Worm (Caenorhabditis elegans) whole organism, L1 larva: ENCODE results near the gene C26D10.3.

Experiments used
- C16A3.4 ChIP-seq: fragments of 150-350 bp; optimal IDR thresholded peaks from 2 replicates; lab custom pipeline; 2014; ENCODE audit warnings: missing biosample characterization, missing genetic modification characterization
- C34B4.2 ChIP-seq: sonication (generic microtip); optimal IDR thresholded peaks from 2 replicates; lab custom pipeline; 2017; ENCODE audit warnings: mild to moderate bottlenecking, missing genetic modification characterization, missing compliant biosample characterization
- F16B12.6 ChIP-seq: fragments of 150-350 bp; optimal IDR thresholded peaks from 2 replicates; lab custom pipeline; 2014; ENCODE audit warnings: missing biosample characterization, missing genetic modification characterization
- alr-1 ChIP-seq: fragments of 200-800 bp; sonication (Bioruptor generic); optimal IDR thresholded peaks from 2 replicates; lab custom pipeline; 2018; ENCODE audit warnings: borderline replicate concordance, mild to moderate bottlenecking, missing genetic modification characterization, missing compliant biosample characterization
- aly-2 ChIP-seq: fragments of 150-350 bp; optimal IDR thresholded peaks from 2 replicates; lab custom pipeline; 2014; ENCODE audit warnings: missing biosample characterization, missing genetic modification characterization
- blmp-1 ChIP-seq: fragments of 150-350 bp; optimal IDR thresholded peaks from 2 replicates; lab custom pipeline; 2014; ENCODE audit warnings: missing biosample characterization, missing genetic modification characterization
- ceh-8 ChIP-seq: fragments of 200-800 bp; sonication (Bioruptor generic); optimal IDR thresholded peaks from 2 replicates; lab custom pipeline; 2018; ENCODE audit warnings: mild to moderate bottlenecking, missing genetic modification characterization, moderate library complexity, missing compliant biosample characterization
- ceh-82 ChIP-seq, 3 experiments: fragments of 150-350 bp in 1 of 3; sonication (generic microtip) in 2 of 3; optimal IDR thresholded peaks; 2 replicates each; lab custom pipeline; 2014 to 2017; ENCODE audit warnings: missing biosample characterization in 3 of 3, missing genetic modification characterization in 3 of 3
- ceh-88 ChIP-seq: fragments of 200-800 bp; sonication (Bioruptor generic); IDR thresholded peaks from 2 replicates; pipeline ENCODE4 v1.3.6; 2022; ENCODE audit warnings: missing genetic modification characterization, missing compliant biosample characterization
- ces-1 ChIP-seq: fragments of 150-350 bp; optimal IDR thresholded peaks from 2 replicates; lab custom pipeline; 2014; ENCODE audit warnings: missing biosample characterization, missing genetic modification reagents, missing genetic modification characterization
- dpl-1 ChIP-seq, 3 experiments: fragments of 150-350 bp in 2 of 3; sonication (generic microtip) in 1 of 3; optimal IDR thresholded peaks; 2 replicates each; lab custom pipeline; 2014 to 2017; ENCODE audit warnings: missing biosample characterization in 3 of 3, missing genetic modification characterization in 3 of 3, missing genetic modification reagents in 3 of 3
- efl-1 ChIP-seq, 4 experiments: fragments of 150-350 bp; optimal IDR thresholded peaks in 3 of 4; peaks in 1 of 4; 1 replicate in 1 of 4; 2 replicates in 3 of 4; lab custom pipeline; 2014; ENCODE audit warnings: missing biosample characterization in 2 of 4, missing genetic modification characterization in 2 of 4, missing genetic modification reagents in 2 of 4
- egl-13 ChIP-seq: sonication (generic microtip); optimal IDR thresholded peaks from 2 replicates; lab custom pipeline; 2016; ENCODE audit warnings: missing genotype, missing genetic modification reagents, missing genetic modification characterization, missing compliant biosample characterization
- egl-27 ChIP-seq, 2 experiments: fragments of 150-350 bp in 1 of 2; sonication (generic microtip); optimal IDR thresholded peaks; 3 replicates each; lab custom pipeline; 2017 to 2018; ENCODE audit warnings: missing biosample characterization in 2 of 2, missing genetic modification characterization in 2 of 2, missing genetic modification reagents in 2 of 2
- elt-3 ChIP-seq, 6 experiments: fragments of 150-350 bp in 1 of 6; sonication (generic microtip); optimal IDR thresholded peaks; 2 replicates each; lab custom pipeline; 2017 to 2018; ENCODE audit warnings: missing biosample characterization in 6 of 6, missing genetic modification characterization in 6 of 6, inconsistent platforms in 1 of 6
- ets-5 ChIP-seq: fragments of 200-800 bp; sonication (Bioruptor generic); IDR thresholded peaks from 2 replicates; pipeline ENCODE4 v1.3.6; 2022; ENCODE audit warnings: missing genetic modification characterization, missing compliant biosample characterization
- fos-1 ChIP-seq: fragments of 150-350 bp; optimal IDR thresholded peaks from 2 replicates; lab custom pipeline; 2014; ENCODE audit warnings: missing biosample characterization, missing genetic modification characterization
- grh-1 ChIP-seq: fragments of 200-800 bp; sonication (Bioruptor generic); IDR thresholded peaks from 2 replicates; pipeline ENCODE4 v1.3.6; 2022; ENCODE audit warnings: missing genetic modification reagents, missing genetic modification characterization, missing compliant biosample characterization
- hlh-17 ChIP-seq: fragments of 200-800 bp; sonication (Bioruptor generic); optimal IDR thresholded peaks from 2 replicates; lab custom pipeline; 2018; ENCODE audit warnings: missing genetic modification characterization, mild to moderate bottlenecking, missing compliant biosample characterization, moderate library complexity, borderline replicate concordance
- irx-1 ChIP-seq: sonication (generic microtip); optimal IDR thresholded peaks from 2 replicates; lab custom pipeline; 2016; ENCODE audit warnings: missing genetic modification characterization, missing compliant biosample characterization
- lin-14 ChIP-seq: fragments of 200-800 bp; sonication (Bioruptor generic); optimal IDR thresholded peaks from 2 replicates; lab custom pipeline; 2018; ENCODE audit warnings: mild to moderate bottlenecking, missing genetic modification characterization, moderate library complexity, missing compliant biosample characterization
- lin-15B ChIP-seq: fragments of 150-350 bp; sonication (generic microtip); optimal IDR thresholded peaks from 3 replicates; lab custom pipeline; 2014; ENCODE audit warnings: missing biosample characterization, missing genetic modification characterization
- lin-35 ChIP-seq, 2 experiments: fragments of 150-350 bp; optimal IDR thresholded peaks; 2 replicates each; lab custom pipeline; 2014; ENCODE audit warnings: missing biosample characterization in 2 of 2, missing genetic modification characterization in 2 of 2, missing genetic modification reagents in 2 of 2
- lin-39 ChIP-seq: fragments of 150-350 bp; optimal IDR thresholded peaks from 2 replicates; lab custom pipeline; 2014; ENCODE audit warnings: missing biosample characterization, missing genetic modification reagents, missing genetic modification characterization
- lsy-2 ChIP-seq, 2 experiments: fragments of 150-350 bp; optimal IDR thresholded peaks; 2 replicates each; lab custom pipeline; 2014; ENCODE audit warnings: missing biosample characterization in 2 of 2, missing genetic modification characterization in 2 of 2
- nhr-12 ChIP-seq: sonication (generic microtip); optimal IDR thresholded peaks from 2 replicates; lab custom pipeline; 2017; ENCODE audit warnings: missing biosample characterization, missing genetic modification characterization
- nhr-19 ChIP-seq: fragments of 200-800 bp; sonication (Bioruptor generic); conservative IDR thresholded peaks from 2 replicates; pipeline ENCODE4 v1.3.6; 2022; ENCODE audit warnings: missing genetic modification characterization, missing compliant biosample characterization
- nhr-20 ChIP-seq: sonication (generic microtip); optimal IDR thresholded peaks from 2 replicates; lab custom pipeline; 2016; ENCODE audit warnings: mild to moderate bottlenecking, missing genetic modification characterization, missing compliant biosample characterization
- nhr-28 ChIP-seq: fragments of 150-350 bp; optimal IDR thresholded peaks from 2 replicates; lab custom pipeline; 2014; ENCODE audit warnings: missing biosample characterization, missing genetic modification characterization
- nhr-71 ChIP-seq: sonication (generic microtip); optimal IDR thresholded peaks from 2 replicates; lab custom pipeline; 2016; ENCODE audit warnings: mild to moderate bottlenecking, missing genetic modification characterization, moderate library complexity, missing compliant biosample characterization
- nhr-85 ChIP-seq: sonication (generic microtip); peaks from one replicate; lab custom pipeline; 2016; ENCODE audit warnings: missing genetic modification characterization, inconsistent platforms, missing compliant biosample characterization
- nhr-90 ChIP-seq: sonication (generic microtip); optimal IDR thresholded peaks from 2 replicates; lab custom pipeline; 2016; ENCODE audit warnings: mild to moderate bottlenecking, missing genetic modification characterization, missing compliant biosample characterization; ENCODE audit not compliant: poor library complexity
- pag-3 ChIP-seq: sonication (generic microtip); optimal IDR thresholded peaks from 2 replicates; lab custom pipeline; 2017; ENCODE audit warnings: missing genetic modification characterization, mild to moderate bottlenecking, missing compliant biosample characterization, antibody characterized with exemption, borderline replicate concordance; ENCODE audit not compliant: insufficient read depth
- rnt-1 ChIP-seq: sonication (generic microtip); optimal IDR thresholded peaks from 2 replicates; lab custom pipeline; 2016; ENCODE audit warnings: mild to moderate bottlenecking, missing genetic modification characterization, moderate library complexity, missing compliant biosample characterization
- skn-1 ChIP-seq: fragments of 150-350 bp; optimal IDR thresholded peaks from 2 replicates; lab custom pipeline; 2014; ENCODE audit warnings: missing biosample characterization, missing genetic modification characterization
- snu-23 ChIP-seq: sonication (generic microtip); optimal IDR thresholded peaks from 2 replicates; lab custom pipeline; 2016; ENCODE audit warnings: missing genetic modification characterization, missing compliant biosample characterization
- sptf-1 ChIP-seq: fragments of 150-350 bp; optimal IDR thresholded peaks from 2 replicates; lab custom pipeline; 2014; ENCODE audit warnings: missing biosample characterization, missing genetic modification characterization
- tbx-2 ChIP-seq: sonication (generic microtip); optimal IDR thresholded peaks from 2 replicates; lab custom pipeline; 2016; ENCODE audit warnings: missing genetic modification characterization, missing compliant biosample characterization
- unc-130 ChIP-seq: fragments of 150-350 bp; optimal IDR thresholded peaks from 2 replicates; lab custom pipeline; 2017; ENCODE audit warnings: missing biosample characterization, missing genetic modification characterization, inconsistent platforms
- unc-30 ChIP-seq: sonication (generic microtip); optimal IDR thresholded peaks from 2 replicates; lab custom pipeline; 2017; ENCODE audit warnings: missing biosample characterization, missing genetic modification characterization
- unc-62 ChIP-seq: fragments of 150-350 bp; optimal IDR thresholded peaks from 2 replicates; lab custom pipeline; 2014; ENCODE audit warnings: missing biosample characterization, missing genetic modification reagents, missing genetic modification characterization
- xbp-1 ChIP-seq: sonication (generic microtip); optimal IDR thresholded peaks from 2 replicates; lab custom pipeline; 2016; ENCODE audit warnings: missing genetic modification characterization, missing compliant biosample characterization

C26D10.3 gene

DNA sequence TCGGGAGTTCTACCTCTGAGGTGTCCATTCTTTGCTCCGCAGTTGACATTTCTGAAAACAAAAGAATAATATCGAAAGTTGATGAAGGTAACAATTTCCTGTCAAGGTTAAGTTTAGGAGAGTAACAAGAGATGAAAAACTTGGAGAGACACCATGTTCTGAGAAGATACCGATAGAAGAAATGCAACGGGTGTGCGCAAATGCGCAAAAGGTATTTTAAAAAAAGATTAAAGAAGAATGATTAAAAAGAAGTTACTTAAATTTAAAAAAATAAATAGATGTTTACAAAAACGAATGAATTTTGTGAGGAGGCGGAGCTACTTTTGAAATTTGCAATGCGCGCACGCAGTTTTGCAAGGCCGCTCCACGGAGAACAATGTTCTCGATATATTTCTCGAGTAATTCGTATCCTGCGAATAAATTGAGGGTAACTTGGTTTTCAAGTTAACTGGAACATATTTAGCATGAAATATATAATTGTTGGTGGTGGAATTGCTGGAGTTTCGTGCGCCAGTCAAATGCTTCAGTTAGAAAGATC, at the start of gene C26D10.3, which contains the start of gene ran-3 (continued):
- TF ChIP-seq hlh-17: no peak
- peak in 2 of 3 experiments; percentile 4 to 35 for TF ChIP-seq ceh-82 (tag; optimal IDR thresholded peaks at IDR 0.05; lab: Kevin White, UChicago)
- TF ChIP-seq unc-130 (tag; lab: Kevin White, UChicago): peak; percentile 86
- no peak for TF ChIP-seq sptf-1 (tag; lab: Kevin White, UChicago)
- TF ChIP-seq lsy-2 (tag; optimal IDR thresholded peaks at IDR 0.05; lab: Kevin White, UChicago): peak; percentile 43 to 61
- no peak for TF ChIP-seq ets-5 (GFP tag; lab: Robert Waterston, UW)
- no peak for TF ChIP-seq lin-15B (tag; lab: Kevin White, UChicago)
- peak; percentile 68 for TF ChIP-seq C16A3.4 (tag; lab: Kevin White, UChicago)
- TF ChIP-seq rnt-1 (tag; lab: Kevin White, UChicago): peak; percentile 60
- peak; percentile 70 for TF ChIP-seq nhr-20 (tag; lab: Kevin White, UChicago)
- no peak for TF ChIP-seq unc-62 (GFP tag; lab: Kevin White, UChicago)
- TF ChIP-seq skn-1 (tag; lab: Kevin White, UChicago): peak; percentile 48
- peak; percentile 3 for TF ChIP-seq nhr-90 (tag; lab: Kevin White, UChicago)
- TF ChIP-seq unc-30: no peak
- TF ChIP-seq ces-1: no peak
- no peak for TF ChIP-seq nhr-28 (tag; lab: Kevin White, UChicago)
- TF ChIP-seq ceh-88 (GFP tag; lab: Robert Waterston, UW): no peak
- TF ChIP-seq lin-14 (GFP tag; lab: Kevin White, UChicago): peak; percentile 28
- TF ChIP-seq egl-13 (tag; lab: Kevin White, UChicago): no peak
- TF ChIP-seq nhr-12 (tag; lab: Kevin White, UChicago): no peak
- TF ChIP-seq grh-1 (GFP tag; lab: Robert Waterston, UW): no peak
- no peak for TF ChIP-seq C34B4.2 (tag; lab: Kevin White, UChicago)
- no peak for TF ChIP-seq alr-1 (tag; lab: Kevin White, UChicago)
- TF ChIP-seq aly-2 (tag; lab: Kevin White, UChicago): no peak
- no peak for TF ChIP-seq ceh-8 (GFP tag; lab: Kevin White, UChicago)
- no peak for TF ChIP-seq pag-3 (tag; lab: Kevin White, UChicago)
- TF ChIP-seq xbp-1 (tag; lab: Kevin White, UChicago): peak; percentile 54
- peak; percentile 52 for TF ChIP-seq blmp-1 (tag; lab: Kevin White, UChicago)
- TF ChIP-seq lin-39 (tag; lab: Kevin White, UChicago): peak; percentile 11
- peak; percentile 49 to 64 (median 54) for TF ChIP-seq dpl-1 (GFP tag; optimal IDR thresholded peaks at IDR 0.05; lab: Kevin White, UChicago)
- TF ChIP-seq, all 84 proteins: peak for 28

DNA sequence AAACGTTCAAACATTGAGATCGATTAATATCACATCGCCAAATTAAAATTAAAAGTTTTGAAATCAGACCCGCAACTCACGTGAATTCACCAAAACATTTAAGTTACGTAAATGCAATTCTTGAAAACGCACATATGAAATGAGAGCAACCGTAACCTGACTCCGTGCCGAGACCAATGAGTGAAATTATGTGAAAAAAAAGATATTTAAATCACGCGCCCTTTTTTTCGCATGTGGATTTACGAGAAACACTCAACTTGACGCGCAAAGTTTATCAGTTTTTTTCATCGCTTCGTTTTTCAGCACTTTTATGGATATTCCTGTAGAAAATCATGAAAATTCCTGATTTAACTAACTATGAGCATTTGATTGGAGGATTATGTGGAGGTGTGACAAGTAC, 49.1 kb upstream of the C26D10.3 start, which contains the start of the genes gei-14 and slc-25A32:
Gene gei-14, minus strand, starts transcription at position 175 of the 400 bp plus-strand sequence.
Gene slc-25A32, plus strand, starts transcription at position 242 of the 400 bp plus-strand sequence.
- TF ChIP-seq unc-130 (tag; lab: Kevin White, UChicago) (no peak), elt-3 (tag; optimal IDR thresholded peaks at IDR 0.05; lab: Kevin White, UChicago) (peak in 1 of 6 experiments; percentile 24), ceh-82 (tag; optimal IDR thresholded peaks at IDR 0.05; lab: Kevin White, UChicago) (peak in 2 of 3 experiments; percentile 33 to 34), nhr-19 (GFP tag; lab: Robert Waterston, UW) (0 out of 2 replicates have a peak, but pooled peaks have one; percentile 25), efl-1 (optimal IDR thresholded peaks at IDR 0.05; lab: Kevin White, UChicago) (peak; percentile 92 to 95), efl-1 (GFP tag; optimal IDR thresholded peaks at IDR 0.05 in 1 of 2; lab: Kevin White, UChicago) (peak; percentile 90 to 99), xbp-1 (tag; lab: Kevin White, UChicago) (peak; percentile 13), nhr-20 (tag; lab: Kevin White, UChicago) (peak; percentile 18), pag-3 (tag; lab: Kevin White, UChicago) (no peak), nhr-71 (tag; lab: Kevin White, UChicago) (peak; percentile 46), snu-23 (GFP tag; lab: Kevin White, UChicago) (peak; percentile 40), fos-1 (tag; lab: Kevin White, UChicago) (peak; percentile 1), egl-13 (tag; lab: Kevin White, UChicago) (no peak), dpl-1 (GFP tag; optimal IDR thresholded peaks at IDR 0.05; lab: Kevin White, UChicago) (peak; percentile 88 to 92 (median 90)), lin-35 (GFP tag; optimal IDR thresholded peaks at IDR 0.05; lab: Kevin White, UChicago) (peak; percentile 91 to 96), skn-1 (tag; lab: Kevin White, UChicago) (peak; percentile 39), F16B12.6 (tag; lab: Kevin White, UChicago) (peak; percentile 78), nhr-85 (tag; lab: Kevin White, UChicago) (peak; percentile 65), egl-27 (tag; optimal IDR thresholded peaks at IDR 0.05; lab: Kevin White, UChicago) (no peak), blmp-1 (tag; lab: Kevin White, UChicago) (peak; percentile 55), tbx-2 (peak; percentile 4), rnt-1 (tag; lab: Kevin White, UChicago) (peak; percentile 33), irx-1 (tag; lab: Kevin White, UChicago) (no peak), lsy-2 (tag; optimal IDR thresholded peaks at IDR 0.05; lab: Kevin White, UChicago) (peak; percentile 68 to 81), lin-15B (tag; lab: Kevin White, UChicago) (peak; percentile 53)
